Comparison of ENCODE assay signal across 6 worm cellular contexts in genomic region chrV:12637764-12638502, ce11.
TF ChIP-seq lines count a peak whose summit lies in the region.

No protein-coding gene starts in this region.

TF ChIP-seq in whole organism, L1 larva, 84 proteins besides CTCF, POLR2A, EP300 and RAD21 (continues in another document):
- no peak for TF ChIP-seq nhr-77 (tag; optimal IDR thresholded peaks at IDR 0.05; lab: Kevin White, UChicago)
- no peak for TF ChIP-seq swsn-7 (tag; optimal IDR thresholded peaks at IDR 0.05; lab: Kevin White, UChicago)
- no peak for TF ChIP-seq ces-1 (GFP tag; optimal IDR thresholded peaks at IDR 0.05; lab: Kevin White, UChicago)
- no peak for TF ChIP-seq lin-39 (tag; optimal IDR thresholded peaks at IDR 0.05; lab: Kevin White, UChicago)
- TF ChIP-seq fkh-10 (GFP tag; optimal IDR thresholded peaks at IDR 0.05; lab: Kevin White, UChicago), result no peak
- TF ChIP-seq lin-35 (GFP tag; optimal IDR thresholded peaks at IDR 0.05; lab: Kevin White, UChicago), result peak in 1 of 2 experiments; percentile 10
- TF ChIP-seq tlp-1 (tag; optimal IDR thresholded peaks at IDR 0.05; lab: Kevin White, UChicago), result no peak
- no peak for TF ChIP-seq unc-130 (tag; optimal IDR thresholded peaks at IDR 0.05; lab: Kevin White, UChicago)
- no peak for TF ChIP-seq nhr-12 (tag; optimal IDR thresholded peaks at IDR 0.05; lab: Kevin White, UChicago)
- peak; percentile 12 for TF ChIP-seq ama-1 (optimal IDR thresholded peaks at IDR 0.05; lab: Kevin White, UChicago)
- TF ChIP-seq nhr-237 (tag; optimal IDR thresholded peaks at IDR 0.05; lab: Kevin White, UChicago), result no peak
- no peak for TF ChIP-seq ztf-4 (tag; optimal IDR thresholded peaks at IDR 0.05; lab: Kevin White, UChicago)
- no peak for TF ChIP-seq hlh-17 (GFP tag; optimal IDR thresholded peaks at IDR 0.05; lab: Kevin White, UChicago; ENCODE audit: borderline replicate concordance)
- TF ChIP-seq xbp-1 (tag; optimal IDR thresholded peaks at IDR 0.05; lab: Kevin White, UChicago), result no peak
- TF ChIP-seq unc-98 (GFP tag; IDR thresholded peaks at IDR 0.05; lab: Robert Waterston, UW), result no peak
- no peak for TF ChIP-seq nhr-19 (GFP tag; conservative IDR thresholded peaks at IDR 0.05; lab: Robert Waterston, UW)

TF ChIP-seq in whole organism, L2 larva, 48 proteins besides CTCF, POLR2A, EP300 and RAD21 (continues in another document):
- TF ChIP-seq mdl-1 (tag; optimal IDR thresholded peaks at IDR 0.05; lab: Kevin White, UChicago) (no peak), blmp-1 (tag; optimal IDR thresholded peaks at IDR 0.05; lab: Kevin White, UChicago; ENCODE audit: insufficient read depth) (no peak), nhr-129 (tag; optimal IDR thresholded peaks at IDR 0.05; lab: Kevin White, UChicago) (no peak), ztf-1 (GFP tag; conservative IDR thresholded peaks at IDR 0.05; lab: Robert Waterston, UW) (no peak), R02D3.7 (tag; optimal IDR thresholded peaks at IDR 0.05; lab: Kevin White, UChicago) (no peak), lin-39 (tag; optimal IDR thresholded peaks at IDR 0.05; lab: Kevin White, UChicago) (no peak), egl-27 (tag; optimal IDR thresholded peaks at IDR 0.05; lab: Kevin White, UChicago) (peak; percentile 37), aly-2 (tag; optimal IDR thresholded peaks at IDR 0.05; lab: Kevin White, UChicago) (no peak), gmeb-1 (tag; optimal IDR thresholded peaks at IDR 0.05; lab: Kevin White, UChicago) (peak; percentile 34), ceh-82 (tag; optimal IDR thresholded peaks at IDR 0.05; lab: Kevin White, UChicago) (no peak), fos-1 (tag; optimal IDR thresholded peaks at IDR 0.05; lab: Kevin White, UChicago) (peak; percentile 51), nhr-23 (tag; optimal IDR thresholded peaks at IDR 0.05; lab: Kevin White, UChicago) (no peak), mab-5 (tag; optimal IDR thresholded peaks at IDR 0.05; lab: Kevin White, UChicago) (no peak), skn-1 (tag; optimal IDR thresholded peaks at IDR 0.05; lab: Kevin White, UChicago) (no peak), ztf-4 (tag; optimal IDR thresholded peaks at IDR 0.05; lab: Kevin White, UChicago) (no peak)

TF ChIP-seq in whole organism, L3 larva, 47 proteins besides CTCF, POLR2A, EP300 and RAD21:
- no peak for TF ChIP-seq elt-1 (tag; optimal IDR thresholded peaks at IDR 0.05; lab: Kevin White, UChicago)
- TF ChIP-seq sea-2 (GFP tag; optimal IDR thresholded peaks at IDR 0.05; lab: Kevin White, UChicago), result no peak
- peak; percentile 40 for TF ChIP-seq pha-4 (tag; optimal IDR thresholded peaks at IDR 0.05; lab: Kevin White, UChicago)
- TF ChIP-seq pqm-1 (tag; optimal IDR thresholded peaks at IDR 0.05; lab: Kevin White, UChicago), result peak; percentile 72
- no peak for TF ChIP-seq nhr-237 (tag; optimal IDR thresholded peaks at IDR 0.05; lab: Kevin White, UChicago)
- no peak for TF ChIP-seq elt-3 (tag; optimal IDR thresholded peaks at IDR 0.05; lab: Kevin White, UChicago)
- peak; percentile 54 for TF ChIP-seq nhr-43 (tag; optimal IDR thresholded peaks at IDR 0.05; lab: Kevin White, UChicago; ENCODE audit: poor library complexity, severe bottlenecking)
- TF ChIP-seq lin-39 (tag; optimal IDR thresholded peaks at IDR 0.05; lab: Kevin White, UChicago), result no peak
- TF ChIP-seq elt-2 (tag; optimal IDR thresholded peaks at IDR 0.05; lab: Kevin White, UChicago), result peak; percentile 92
- peak; percentile 16 for TF ChIP-seq nhr-23 (tag; optimal IDR thresholded peaks at IDR 0.05; lab: Kevin White, UChicago)
- TF ChIP-seq eor-1 (tag; optimal IDR thresholded peaks at IDR 0.05; lab: Kevin White, UChicago), result no peak

TF ChIP-seq in whole organism, L4 larva, 104 proteins besides CTCF, POLR2A, EP300 and RAD21 (continues in another document):
- no peak for TF ChIP-seq skn-1 (tag; optimal IDR thresholded peaks at IDR 0.05; lab: Kevin White, UChicago)
- TF ChIP-seq daf-16 (GFP tag; optimal IDR thresholded peaks at IDR 0.05; lab: Kevin White, UChicago), result peak in 1 of 2 experiments; percentile 61
- TF ChIP-seq daf-16 (tag; optimal IDR thresholded peaks at IDR 0.05; lab: Kevin White, UChicago), result peak; percentile 91
- TF ChIP-seq saeg-2 (GFP tag; IDR thresholded peaks at IDR 0.05; lab: Robert Waterston, UW), result no peak; the same call in 1 of the 2 replicates
- TF ChIP-seq hlh-30 (tag; optimal IDR thresholded peaks at IDR 0.05; lab: Kevin White, UChicago; ENCODE audit: insufficient read depth), result peak; percentile 70
- TF ChIP-seq tra-1 (GFP tag; IDR thresholded peaks at IDR 0.05; lab: Robert Waterston, UW), result 0 out of 2 replicates have a peak, but pooled peaks have one; percentile 50
- no peak for TF ChIP-seq zip-2 (tag; optimal IDR thresholded peaks at IDR 0.05; lab: Kevin White, UChicago)
- no peak for TF ChIP-seq nhr-41 (GFP tag; IDR thresholded peaks at IDR 0.05; lab: Robert Waterston, UW)
- TF ChIP-seq nhr-28 (tag; optimal IDR thresholded peaks at IDR 0.05; lab: Kevin White, UChicago), result peak; percentile 30
- no peak for TF ChIP-seq ces-1 (GFP tag; optimal IDR thresholded peaks at IDR 0.05; lab: Kevin White, UChicago)
- TF ChIP-seq mdl-1 (tag; optimal IDR thresholded peaks at IDR 0.05; lab: Kevin White, UChicago), result peak in 1 of 2 experiments; percentile 65
- TF ChIP-seq mxl-3 (GFP tag; optimal IDR thresholded peaks at IDR 0.05; lab: Kevin White, UChicago), result peak; percentile 32
- no peak for TF ChIP-seq spr-1 (tag; optimal IDR thresholded peaks at IDR 0.05; lab: Kevin White, UChicago)
- TF ChIP-seq mxl-2 (GFP tag; conservative IDR thresholded peaks at IDR 0.05; lab: Robert Waterston, UW), result 0 out of 2 replicates have a peak, but pooled peaks have one; percentile 38
- no peak for TF ChIP-seq ama-1 (optimal IDR thresholded peaks at IDR 0.05; lab: Kevin White, UChicago)
- peak; percentile 35 for TF ChIP-seq dve-1 (tag; optimal IDR thresholded peaks at IDR 0.05; lab: Kevin White, UChicago; ENCODE audit: insufficient read depth)
- TF ChIP-seq lsy-2 (tag; optimal IDR thresholded peaks at IDR 0.05; lab: Kevin White, UChicago), result no peak

TF ChIP-seq in whole organism, late embryonic, 69 proteins besides CTCF, POLR2A, EP300 and RAD21:
- TF ChIP-seq ceh-24 (tag; optimal IDR thresholded peaks at IDR 0.05; lab: Kevin White, UChicago) (no peak), nhr-232 (tag; optimal IDR thresholded peaks at IDR 0.05; lab: Kevin White, UChicago) (no peak), elt-2 (tag; optimal IDR thresholded peaks at IDR 0.05; lab: Kevin White, UChicago) (peak; percentile 62), pax-1 (tag; optimal IDR thresholded peaks at IDR 0.05; lab: Kevin White, UChicago) (no peak), syd-9 (tag; optimal IDR thresholded peaks at IDR 0.05; lab: Kevin White, UChicago) (no peak)

TF ChIP-seq in whole organism, young adult, 124 proteins besides CTCF, POLR2A, EP300 and RAD21:
- TF ChIP-seq rcor-1 (GFP tag; IDR thresholded peaks at IDR 0.05; lab: Robert Waterston, UW) (peak; percentile 14; the same call in 1 of the 2 replicates), nhr-80 (tag; optimal IDR thresholded peaks at IDR 0.05; lab: Kevin White, UChicago) (peak; percentile 70), ZK185.1 (tag; optimal IDR thresholded peaks at IDR 0.05; lab: Kevin White, UChicago; ENCODE audit: poor library complexity, severe bottlenecking) (peak; percentile 16), Y56A3A.18 (GFP tag; IDR thresholded peaks at IDR 0.05; lab: Robert Waterston, UW) (no peak), sptf-2 (GFP tag; optimal IDR thresholded peaks at IDR 0.05; lab: Kevin White, UChicago) (no peak), lin-26 (GFP tag; IDR thresholded peaks at IDR 0.05; lab: Robert Waterston, UW) (no peak), atf-7 (tag; optimal IDR thresholded peaks at IDR 0.05; lab: Kevin White, UChicago) (peak; percentile 0), ztf-22 (GFP tag; optimal IDR thresholded peaks at IDR 0.05; lab: Kevin White, UChicago) (peak; percentile 31)
